Worm (Caenorhabditis elegans) whole organism, young adult: Measurements from ENCODE around the gene try-14.

ENCODE experiments used
- B0019.2 ChIP-seq: fragments of 200-800 bp; sonication (Bioruptor generic); conservative IDR thresholded peaks from 2 replicates; pipeline ENCODE4 v1.3.6; 2022; ENCODE audit warnings: missing genetic modification reagents, missing genetic modification characterization, missing compliant biosample characterization
- C17E4.6 ChIP-seq: fragments of 200-800 bp; sonication (Bioruptor generic); IDR thresholded peaks from 2 replicates; pipeline ENCODE4 v1.3.6; 2022; ENCODE audit warnings: missing genetic modification reagents, missing genetic modification characterization, missing compliant biosample characterization
- F10E7.11 ChIP-seq: sonication (generic microtip); optimal IDR thresholded peaks from 2 replicates; lab custom pipeline; 2017; ENCODE audit warnings: mild to moderate bottlenecking, missing genetic modification characterization, moderate library complexity, missing compliant biosample characterization
- F22D6.2 ChIP-seq: sonication (generic microtip); optimal IDR thresholded peaks from 2 replicates; lab custom pipeline; 2016; ENCODE audit warnings: mild to moderate bottlenecking, missing genetic modification characterization, missing compliant biosample characterization
- F57C9.4 ChIP-seq: sonication (generic microtip); optimal IDR thresholded peaks from 2 replicates; lab custom pipeline; 2017; ENCODE audit warnings: mild to moderate bottlenecking, missing genetic modification characterization, missing compliant biosample characterization
- K11D2.4 ChIP-seq: fragments of 200-800 bp; sonication (Bioruptor generic); IDR thresholded peaks from 2 replicates; pipeline ENCODE4 v1.3.6; 2022; ENCODE audit warnings: missing genetic modification reagents, missing genetic modification characterization, missing compliant biosample characterization
- Y56A3A.18 ChIP-seq: fragments of 200-800 bp; sonication (Bioruptor generic); IDR thresholded peaks from 2 replicates; pipeline ENCODE4 v1.3.6; 2022; ENCODE audit warnings: missing genetic modification reagents, missing genetic modification characterization, missing compliant biosample characterization
- Y95B8A.8 ChIP-seq: fragments of 200-800 bp; sonication (Bioruptor generic); IDR thresholded peaks from 2 replicates; pipeline ENCODE4 v1.3.6; 2022; ENCODE audit warnings: missing genetic modification reagents, missing genetic modification characterization, missing compliant biosample characterization
- akir-1 ChIP-seq: fragments of 200-800 bp; sonication (Bioruptor generic); optimal IDR thresholded peaks from 2 replicates; lab custom pipeline; 2018; ENCODE audit warnings: mild to moderate bottlenecking, missing genetic modification characterization, moderate library complexity, missing compliant biosample characterization
- ama-1 ChIP-seq, 3 experiments: fragments of 150-350 bp in 1 of 3; sonication (generic microtip) in 2 of 3; optimal IDR thresholded peaks; 2 replicates each; lab custom pipeline; 2014 to 2018; ENCODE audit warnings: missing biosample characterization in 2 of 3, missing genetic modification characterization in 2 of 3, missing genetic modification reagents in 2 of 3
- aptf-3 ChIP-seq: fragments of 200-800 bp; sonication (Bioruptor generic); IDR thresholded peaks from 2 replicates; pipeline ENCODE4 v1.3.6; 2022; ENCODE audit warnings: missing genetic modification characterization, missing compliant biosample characterization
- attf-5 ChIP-seq: fragments of 200-800 bp; sonication (Bioruptor generic); optimal IDR thresholded peaks from 2 replicates; lab custom pipeline; 2018; ENCODE audit warnings: mild to moderate bottlenecking, missing genetic modification characterization, missing compliant biosample characterization
- ccch-3 ChIP-seq: fragments of 200-800 bp; sonication (Bioruptor generic); optimal IDR thresholded peaks from 2 replicates; lab custom pipeline; 2018; ENCODE audit warnings: mild to moderate bottlenecking, missing genetic modification characterization, missing compliant biosample characterization
- ceh-27 ChIP-seq: fragments of 200-800 bp; sonication (Bioruptor generic); optimal IDR thresholded peaks from 2 replicates; lab custom pipeline; 2018; ENCODE audit warnings: mild to moderate bottlenecking, missing genetic modification characterization, moderate library complexity, missing compliant biosample characterization
- ceh-79 ChIP-seq: sonication (generic microtip); optimal IDR thresholded peaks from 2 replicates; lab custom pipeline; 2017; ENCODE audit warnings: mild to moderate bottlenecking, missing genetic modification characterization, missing compliant biosample characterization
- ceh-91 ChIP-seq: fragments of 200-800 bp; sonication (Bioruptor generic); IDR thresholded peaks from 2 replicates; pipeline ENCODE4 v1.3.6; 2022; ENCODE audit warnings: missing genetic modification reagents, missing genetic modification characterization, missing compliant biosample characterization
- dox-1 ChIP-seq: fragments of 200-800 bp; sonication (Bioruptor generic); IDR thresholded peaks from 2 replicates; pipeline ENCODE4 v1.3.6; 2022; ENCODE audit warnings: missing genetic modification reagents, missing genetic modification characterization, missing compliant biosample characterization
- dpff-1 ChIP-seq: sonication (generic microtip); optimal IDR thresholded peaks from 2 replicates; lab custom pipeline; 2017; ENCODE audit warnings: mild to moderate bottlenecking, missing genetic modification characterization, missing compliant biosample characterization
- egl-44 ChIP-seq: fragments of 200-800 bp; sonication (Bioruptor generic); IDR thresholded peaks from 2 replicates; pipeline ENCODE4 v1.3.6; 2022; ENCODE audit warnings: missing genetic modification reagents, missing genetic modification characterization, missing compliant biosample characterization
- ets-4 ChIP-seq: fragments of 200-800 bp; sonication (Bioruptor generic); optimal IDR thresholded peaks from 2 replicates; lab custom pipeline; 2018; ENCODE audit warnings: mild to moderate bottlenecking, missing genetic modification characterization, missing compliant biosample characterization
- hlh-26 ChIP-seq: fragments of 200-800 bp; sonication (Bioruptor generic); conservative IDR thresholded peaks from 2 replicates; pipeline ENCODE4 v1.3.6; 2022; ENCODE audit warnings: missing genetic modification reagents, missing genetic modification characterization, missing compliant biosample characterization
- lir-1 ChIP-seq: fragments of 200-800 bp; sonication (Bioruptor generic); conservative IDR thresholded peaks from 2 replicates; pipeline ENCODE4 v1.3.6; 2022; ENCODE audit warnings: missing genetic modification reagents, missing genetic modification characterization, missing compliant biosample characterization
- lsy-27 ChIP-seq: sonication (generic microtip); optimal IDR thresholded peaks from 2 replicates; lab custom pipeline; 2017; ENCODE audit warnings: missing genetic modification characterization, mild to moderate bottlenecking, missing compliant biosample characterization, antibody characterized with exemption, missing genotype, borderline replicate concordance; ENCODE audit not compliant: insufficient read depth
- madf-10 ChIP-seq: sonication (generic microtip); optimal IDR thresholded peaks from 2 replicates; lab custom pipeline; 2016; ENCODE audit warnings: mild to moderate bottlenecking, missing genetic modification characterization, missing compliant biosample characterization
- madf-6 ChIP-seq: fragments of 200-800 bp; sonication (Bioruptor generic); IDR thresholded peaks from 2 replicates; pipeline ENCODE4 v1.3.6; 2022; ENCODE audit warnings: missing genetic modification reagents, missing genetic modification characterization, missing compliant biosample characterization
- mcd-1 ChIP-seq: fragments of 200-800 bp; sonication (Bioruptor generic); IDR thresholded peaks from 2 replicates; pipeline ENCODE4 v1.3.6; 2022; ENCODE audit warnings: missing genetic modification reagents, missing genetic modification characterization, missing compliant biosample characterization
- mxl-1 ChIP-seq: sonication (generic microtip); optimal IDR thresholded peaks from 2 replicates; lab custom pipeline; 2016; ENCODE audit warnings: missing genetic modification characterization, missing compliant biosample characterization
- nfyb-1 ChIP-seq: fragments of 200-800 bp; sonication (Bioruptor generic); IDR thresholded peaks from 2 replicates; pipeline ENCODE4 v1.3.6; 2022; ENCODE audit warnings: missing genetic modification reagents, missing genetic modification characterization, missing compliant biosample characterization
- nhr-80 ChIP-seq: sonication (generic microtip); optimal IDR thresholded peaks from 2 replicates; lab custom pipeline; 2016; ENCODE audit warnings: missing genetic modification characterization, missing compliant biosample characterization
- pbrm-1 ChIP-seq: fragments of 200-800 bp; sonication (Bioruptor generic); IDR thresholded peaks from 2 replicates; pipeline ENCODE4 v1.3.6; 2022; ENCODE audit warnings: missing genetic modification reagents, missing genetic modification characterization, missing compliant biosample characterization
- pha-4 ChIP-seq: fragments of 150-350 bp; sonication (generic microtip); optimal IDR thresholded peaks from 2 replicates; lab custom pipeline; 2014; ENCODE audit warnings: missing biosample characterization, missing genetic modification reagents, missing genetic modification characterization
- sea-2 ChIP-seq: fragments of 200-800 bp; sonication (Bioruptor generic); IDR thresholded peaks from 2 replicates; pipeline ENCODE4 v1.3.6; 2022; ENCODE audit warnings: missing genetic modification characterization, missing compliant biosample characterization
- snpc-1.1 ChIP-seq: sonication (generic microtip); optimal IDR thresholded peaks from 2 replicates; lab custom pipeline; 2017; ENCODE audit warnings: missing genetic modification characterization, mild to moderate bottlenecking, missing compliant biosample characterization, antibody characterized with exemption, moderate library complexity, missing genotype, missing genetic modification reagents; ENCODE audit not compliant: insufficient read depth
- snpc-4 ChIP-seq, 5 experiments: fragments of 150-350 bp in 1 of 5; sonication (generic microtip) in 4 of 5; optimal IDR thresholded peaks; 2 replicates each; lab custom pipeline; 2014 to 2018; ENCODE audit warnings: missing genetic modification characterization in 5 of 5, missing biosample characterization in 3 of 5, antibody characterized with exemption in 2 of 5, mild to moderate bottlenecking in 2 of 5, missing compliant biosample characterization in 2 of 5, missing genotype in 2 of 5, moderate library complexity in 2 of 5, missing genetic modification reagents in 1 of 5
- tlf-1 ChIP-seq: fragments of 200-800 bp; sonication (Bioruptor generic); optimal IDR thresholded peaks from 2 replicates; lab custom pipeline; 2018; ENCODE audit warnings: mild to moderate bottlenecking, missing genetic modification characterization, missing compliant biosample characterization
- unc-130 ChIP-seq: sonication (generic microtip); optimal IDR thresholded peaks from 2 replicates; lab custom pipeline; 2016; ENCODE audit warnings: missing genetic modification reagents, missing genetic modification characterization, missing compliant biosample characterization
- ztf-22 ChIP-seq: fragments of 200-800 bp; sonication (Bioruptor generic); optimal IDR thresholded peaks from 2 replicates; lab custom pipeline; 2018; ENCODE audit warnings: mild to moderate bottlenecking, missing genetic modification characterization, moderate library complexity, missing compliant biosample characterization
- ztf-25 ChIP-seq: fragments of 200-800 bp; sonication (Bioruptor generic); IDR thresholded peaks from 2 replicates; pipeline ENCODE4 v1.3.6; 2022; ENCODE audit warnings: missing genetic modification reagents, missing genetic modification characterization, missing compliant biosample characterization

The try-14 gene

DNA sequence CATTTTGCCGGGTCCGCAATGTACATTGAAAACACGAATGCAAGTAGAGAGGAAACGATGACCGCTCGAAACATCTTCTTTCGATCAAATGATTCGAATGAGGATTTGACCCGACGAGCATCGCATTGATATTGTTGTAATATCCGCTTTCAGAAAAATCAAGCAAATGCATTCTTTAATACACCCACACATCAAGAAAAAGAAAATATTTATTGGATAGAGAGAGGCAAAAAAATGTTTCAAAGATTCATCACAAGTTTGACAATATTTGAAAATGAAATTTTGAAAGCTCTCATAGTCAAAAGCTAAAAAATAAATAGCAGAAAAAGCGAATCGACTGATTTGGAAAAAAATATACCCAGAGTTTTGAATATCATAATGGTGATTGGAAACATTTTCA, at the start of gene try-14:
Gene try-14 (minus strand): TSS at position 101 of the 400 bp plus-strand sequence.
- TF ChIP-seq ama-1 (optimal IDR thresholded peaks at IDR 0.05; lab: Kevin White, UChicago) (no peak), ama-1 (GFP tag; optimal IDR thresholded peaks at IDR 0.05; lab: Kevin White, UChicago) (no peak), mcd-1 (GFP tag; lab: Robert Waterston, UW) (no peak), ceh-91 (no peak), ets-4 (GFP tag; lab: Kevin White, UChicago) (no peak), ztf-25 (GFP tag; lab: Robert Waterston, UW) (no peak), snpc-1.1 (tag; lab: Kevin White, UChicago) (no peak), unc-130 (GFP tag; lab: Kevin White, UChicago) (no peak), madf-6 (GFP tag; lab: Robert Waterston, UW) (no peak), F22D6.2 (tag; lab: Kevin White, UChicago) (no peak), F57C9.4 (no peak), F10E7.11 (tag; lab: Kevin White, UChicago) (no peak), egl-44 (GFP tag; lab: Robert Waterston, UW) (no peak), aptf-3 (GFP tag; lab: Robert Waterston, UW) (no peak), B0019.2 (GFP tag; lab: Robert Waterston, UW) (no peak), dpff-1 (tag; lab: Kevin White, UChicago) (no peak), akir-1 (GFP tag; lab: Kevin White, UChicago) (no peak), Y56A3A.18 (GFP tag; lab: Robert Waterston, UW) (no peak), hlh-26 (GFP tag; lab: Robert Waterston, UW) (no peak), dox-1 (GFP tag; lab: Robert Waterston, UW) (no peak), snpc-4 (GFP tag; optimal IDR thresholded peaks at IDR 0.05; lab: Kevin White, UChicago) (no peak), snpc-4 (tag; optimal IDR thresholded peaks at IDR 0.05; lab: Kevin White, UChicago) (no peak)

DNA sequence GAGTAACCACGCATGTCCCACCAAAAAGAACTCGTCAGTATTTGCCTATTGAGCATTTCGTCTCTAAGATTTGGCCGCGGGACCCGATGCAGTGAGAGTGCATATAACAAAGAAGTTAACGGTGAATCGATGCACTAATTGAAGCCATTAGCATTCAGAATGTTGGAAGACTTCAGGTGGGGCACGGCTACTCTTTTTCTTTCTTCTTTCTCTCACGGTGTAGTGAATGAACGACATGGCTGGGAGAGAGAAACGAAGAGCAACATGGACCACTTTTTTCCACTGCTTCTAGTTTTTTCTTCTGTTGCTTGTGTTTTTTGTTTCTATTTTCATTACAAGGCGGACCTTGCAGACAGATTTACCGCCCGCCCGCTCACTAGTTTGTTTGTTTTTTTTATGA, 45.7 kb upstream of the try-14 start:
- TF ChIP-seq egl-44 (GFP tag; lab: Robert Waterston, UW) (no peak), lsy-27 (tag; lab: Kevin White, UChicago) (no peak), ceh-27 (GFP tag; lab: Kevin White, UChicago) (no peak), ceh-79 (tag; lab: Kevin White, UChicago) (no peak), madf-10 (no peak), C17E4.6 (no peak)

ce11 chrX:7540033-7540432, 44.6 kb upstream of the try-14 start, which contains the start of gene glb-16:
TSS of gene glb-16 (minus strand) at chrX:7540133.
- TF ChIP-seq C17E4.6 = no peak
- TF ChIP-seq sea-2 (GFP tag; lab: Robert Waterston, UW) = no peak
- no peak for TF ChIP-seq mxl-1 (tag; lab: Kevin White, UChicago)
- no peak for TF ChIP-seq pbrm-1 (GFP tag; lab: Robert Waterston, UW)
- no peak for TF ChIP-seq pha-4 (tag; lab: Kevin White, UChicago)
- no peak for TF ChIP-seq ztf-22 (GFP tag; lab: Kevin White, UChicago)
- no peak for TF ChIP-seq attf-5 (GFP tag; lab: Kevin White, UChicago)
- no peak for TF ChIP-seq K11D2.4 (GFP tag; lab: Robert Waterston, UW)
- TF ChIP-seq F10E7.11 (tag; lab: Kevin White, UChicago) = no peak
- no peak for TF ChIP-seq Y95B8A.8
- no peak for TF ChIP-seq tlf-1 (GFP tag; lab: Kevin White, UChicago)
- no peak for TF ChIP-seq ccch-3
- TF ChIP-seq nfyb-1 = no peak
- TF ChIP-seq nhr-80 (tag; lab: Kevin White, UChicago) = no peak
- no peak for TF ChIP-seq lir-1 (GFP tag; lab: Robert Waterston, UW)
